Fruit fly (Drosophila melanogaster) Kc167 (cell line): ENCODE measurements around the gene SmE.

ENCODE experiments used
- Myc ChIP-seq: fragments of >200 bp; optimal IDR thresholded peaks from 2 replicates; lab custom pipeline; 2017; ENCODE audit warnings: missing external identifiers
- Sin3A ChIP-seq: fragments of >200 bp; optimal IDR thresholded peaks from 2 replicates; lab custom pipeline; 2018; ENCODE audit warnings: missing external identifiers
- h ChIP-seq: fragments of >200 bp; optimal IDR thresholded peaks from 3 replicates; lab custom pipeline; 2018; ENCODE audit warnings: missing external identifiers
- insv ChIP-seq: fragments of >200 bp; optimal IDR thresholded peaks from 3 replicates; lab custom pipeline; 2018; ENCODE audit warnings: missing external identifiers
- psq ChIP-seq: fragments of >200 bp; optimal IDR thresholded peaks from 2 replicates; lab custom pipeline; 2017; ENCODE audit warnings: missing external identifiers
- ttk ChIP-seq: sonication (Bioruptor generic); optimal IDR thresholded peaks from 2 replicates; lab custom pipeline; 2017; ENCODE audit warnings: missing external identifiers

The SmE gene

DNA sequence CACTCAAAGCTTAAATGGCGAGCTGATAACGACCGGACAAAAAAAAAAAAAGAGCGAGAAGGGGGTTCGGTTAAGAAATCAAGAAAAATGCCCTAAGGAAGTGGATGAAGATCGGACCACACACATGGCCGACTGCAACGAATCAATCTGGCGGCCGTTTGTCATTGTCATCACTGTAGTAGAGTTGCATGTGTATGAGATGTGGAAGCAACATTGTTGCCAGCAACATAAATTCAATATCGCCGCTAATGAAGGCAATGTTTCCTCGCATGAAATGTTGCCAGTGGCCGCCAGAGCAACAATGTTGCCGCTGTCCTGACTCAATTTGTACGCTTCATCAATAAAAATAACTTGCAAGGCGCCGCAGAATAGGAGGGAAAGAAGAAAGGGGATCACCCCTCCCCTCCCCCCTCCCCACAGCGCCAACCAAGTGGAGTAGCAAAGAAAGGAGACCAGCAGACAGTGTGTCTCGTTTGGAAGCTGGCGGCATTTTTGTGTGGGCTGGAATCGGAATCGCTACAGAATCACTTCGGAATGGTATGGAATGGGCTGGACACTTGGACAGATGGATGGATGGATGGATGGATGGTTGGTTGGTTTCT, 29.8 kb upstream of the SmE start:
- TF ChIP-seq Myc (lab: Kevin White, UChicago) (no peak), insv (lab: Kevin White, UChicago) (no peak), ttk (lab: Kevin White, UChicago) (no peak), psq (lab: Kevin White, UChicago) (no peak), Sin3A (lab: Kevin White, UChicago) (no peak), h (no peak)

DNA sequence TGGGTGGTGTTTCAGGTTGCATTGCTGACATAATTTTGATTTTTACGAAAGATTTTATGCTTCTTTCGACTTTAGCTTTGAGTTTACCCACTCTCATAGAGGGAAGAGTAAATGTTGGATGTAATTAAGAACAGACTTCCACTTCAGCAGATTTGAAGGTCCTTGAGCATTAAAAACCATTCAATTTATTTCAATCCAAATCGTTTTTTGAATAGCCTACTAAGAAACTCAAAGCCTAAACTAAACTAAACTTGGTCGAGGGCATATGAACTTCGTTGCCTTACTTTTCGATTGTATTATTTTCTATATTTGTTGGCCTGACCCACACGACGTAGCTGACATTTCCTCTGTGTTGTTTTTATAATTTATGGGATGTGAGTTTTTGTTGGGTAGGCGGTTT, 27.6 kb upstream of the SmE start:
- TF ChIP-seq h (no peak), Myc (lab: Kevin White, UChicago) (no peak), Sin3A (lab: Kevin White, UChicago) (no peak), ttk (lab: Kevin White, UChicago) (no peak), insv (lab: Kevin White, UChicago) (no peak), psq (lab: Kevin White, UChicago) (no peak)

DNA sequence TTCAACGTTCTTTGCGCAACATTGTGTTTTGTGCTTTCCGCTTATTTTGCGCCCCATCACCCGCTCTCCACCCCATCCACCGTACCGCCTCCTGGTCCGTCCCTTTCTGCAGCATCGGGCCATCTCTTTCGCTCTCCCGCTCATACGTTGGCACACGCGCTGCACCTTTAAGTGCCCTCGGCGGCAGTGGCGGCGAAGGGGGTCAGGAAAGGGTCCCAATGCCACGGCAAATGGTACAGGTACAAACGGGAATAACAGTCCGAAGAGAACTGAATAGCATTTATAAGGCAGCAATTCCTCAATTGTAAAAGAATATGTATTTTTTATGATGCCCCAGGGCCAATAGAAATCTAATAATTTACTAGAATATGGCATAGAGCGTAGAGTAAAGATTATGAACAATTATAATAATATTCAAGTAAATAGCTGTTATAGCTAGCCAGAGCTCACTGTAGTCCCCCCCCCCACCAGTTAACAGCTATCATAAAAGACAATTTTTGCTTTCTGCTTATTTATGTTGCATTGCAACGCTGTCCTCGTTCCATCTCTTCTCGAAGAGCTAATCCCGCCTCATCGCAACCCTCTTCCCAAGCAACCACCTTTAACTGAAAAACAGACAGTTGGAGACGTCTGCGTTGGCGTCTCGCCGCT, 26.1 kb upstream of the SmE start:
- TF ChIP-seq insv (lab: Kevin White, UChicago): no peak
- TF ChIP-seq Myc (lab: Kevin White, UChicago): no peak
- TF ChIP-seq h: no peak
- TF ChIP-seq ttk (lab: Kevin White, UChicago): no peak
- TF ChIP-seq Sin3A (lab: Kevin White, UChicago): no peak
- TF ChIP-seq psq (lab: Kevin White, UChicago): no peak

DNA sequence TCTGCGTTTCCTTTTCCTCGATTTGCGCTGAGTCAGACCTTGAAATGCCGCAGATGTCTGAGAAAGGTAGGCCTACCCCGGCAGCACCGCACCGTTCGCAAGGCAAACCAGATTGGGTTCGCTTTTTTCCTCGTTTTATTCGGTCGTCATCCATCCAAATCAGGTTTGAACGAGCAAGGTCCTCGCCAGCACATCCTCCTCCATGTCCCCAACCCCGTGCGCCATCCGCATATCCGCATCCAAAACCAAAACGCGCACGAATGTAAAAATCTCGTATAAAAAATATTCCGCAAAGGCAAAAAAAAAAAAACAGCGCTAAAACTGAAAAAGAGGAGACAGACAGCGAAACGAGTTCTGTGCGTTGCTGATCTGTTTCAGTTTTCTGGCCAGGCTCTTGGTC, 24.6 kb upstream of the SmE start:
- TF ChIP-seq ttk (lab: Kevin White, UChicago) (no peak), Sin3A (lab: Kevin White, UChicago) (no peak), Myc (lab: Kevin White, UChicago) (no peak), psq (lab: Kevin White, UChicago) (no peak), h (no peak), insv (lab: Kevin White, UChicago) (no peak)

DNA sequence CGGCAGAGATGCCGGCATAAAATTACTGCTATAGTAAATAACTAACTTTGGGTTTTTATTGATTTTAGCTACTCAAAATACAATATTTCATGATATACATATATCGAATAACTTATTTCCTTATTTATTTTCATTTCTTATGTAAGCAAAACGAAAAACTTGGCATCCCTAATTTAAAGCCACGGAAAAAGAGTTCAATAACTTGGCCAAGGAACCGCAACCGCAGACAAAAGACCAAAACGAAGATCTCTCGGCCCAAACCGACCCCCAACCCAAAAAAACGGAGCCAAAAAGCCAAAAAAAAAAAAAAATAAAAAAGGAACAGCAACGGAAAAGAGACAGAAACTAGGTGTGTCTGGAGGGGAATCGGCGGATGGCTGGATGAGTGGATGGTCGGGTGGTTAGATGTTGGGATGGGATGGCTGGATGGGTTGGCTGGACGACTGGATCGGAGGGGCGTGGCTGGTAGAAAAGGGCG, 24.1 kb upstream of the SmE start:
- no peak for TF ChIP-seq psq (lab: Kevin White, UChicago)
- no peak for TF ChIP-seq Sin3A (lab: Kevin White, UChicago)
- no peak for TF ChIP-seq ttk (lab: Kevin White, UChicago)
- TF ChIP-seq h: no peak
- TF ChIP-seq insv (lab: Kevin White, UChicago): no peak
- no peak for TF ChIP-seq Myc (lab: Kevin White, UChicago)

DNA sequence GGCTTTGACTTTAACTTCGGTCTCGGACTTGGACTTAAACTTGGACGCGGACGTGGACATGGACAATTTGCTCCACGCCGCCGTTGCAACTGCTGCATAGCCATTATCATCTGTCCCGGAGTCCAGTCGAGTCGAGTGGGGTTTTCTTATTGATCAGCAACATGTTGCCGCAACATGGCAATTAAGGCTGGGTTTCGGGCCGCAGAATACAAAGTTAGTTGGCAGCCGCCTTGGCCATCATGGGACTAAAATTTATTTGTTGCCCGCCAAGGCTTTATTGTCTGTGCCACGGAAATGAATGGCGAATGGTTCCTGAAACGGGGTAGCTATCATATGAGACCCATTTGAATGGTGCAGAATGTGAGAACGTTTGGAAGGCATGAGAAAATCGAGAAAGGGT, 16.6 kb upstream of the SmE start:
- TF ChIP-seq insv (lab: Kevin White, UChicago): no peak
- TF ChIP-seq psq (lab: Kevin White, UChicago): no peak
- TF ChIP-seq Sin3A (lab: Kevin White, UChicago): no peak
- no peak for TF ChIP-seq ttk (lab: Kevin White, UChicago)
- no peak for TF ChIP-seq Myc (lab: Kevin White, UChicago)
- no peak for TF ChIP-seq h

DNA sequence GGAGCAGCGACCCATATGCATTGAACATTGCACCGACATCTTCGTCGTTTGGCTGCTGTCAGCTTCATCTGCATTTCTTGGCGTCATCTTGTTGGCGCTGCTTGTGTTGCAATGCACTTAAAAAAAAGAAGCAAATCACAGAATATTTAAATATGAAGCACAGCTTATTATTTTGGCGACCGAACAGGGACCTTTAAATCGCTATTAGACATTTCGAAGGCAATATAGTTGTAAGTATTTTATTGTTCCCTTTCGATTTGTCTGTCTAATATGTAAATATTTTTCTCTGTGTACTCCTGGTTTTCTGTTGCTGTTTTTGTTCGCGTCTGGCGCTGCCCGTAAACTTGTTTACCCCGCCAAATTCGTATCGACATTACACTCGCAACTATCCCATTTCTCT, 14.7 kb upstream of the SmE start:
- TF ChIP-seq Sin3A (lab: Kevin White, UChicago): no peak
- TF ChIP-seq insv (lab: Kevin White, UChicago): no peak
- TF ChIP-seq h: no peak
- no peak for TF ChIP-seq Myc (lab: Kevin White, UChicago)

DNA sequence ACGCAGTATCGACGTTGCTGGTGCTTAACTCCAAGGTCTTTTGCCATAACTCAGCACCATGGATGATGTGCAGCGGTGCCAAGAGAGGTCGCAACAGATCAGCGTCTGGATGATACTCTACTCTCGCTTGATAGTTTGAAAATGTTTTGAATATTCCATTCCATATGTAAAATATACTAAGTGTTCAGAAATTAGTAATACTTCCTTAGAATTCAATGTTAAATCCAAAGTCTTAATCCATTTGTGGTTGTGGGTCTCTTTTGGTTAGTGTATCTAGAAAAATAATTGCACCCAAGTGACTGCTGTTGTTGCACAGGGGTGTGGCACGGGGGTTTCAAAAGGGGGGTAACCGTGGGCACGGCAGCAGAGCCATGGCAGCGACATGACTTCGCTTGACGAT, 13.9 kb upstream of the SmE start:
- TF ChIP-seq h: no peak

DNA sequence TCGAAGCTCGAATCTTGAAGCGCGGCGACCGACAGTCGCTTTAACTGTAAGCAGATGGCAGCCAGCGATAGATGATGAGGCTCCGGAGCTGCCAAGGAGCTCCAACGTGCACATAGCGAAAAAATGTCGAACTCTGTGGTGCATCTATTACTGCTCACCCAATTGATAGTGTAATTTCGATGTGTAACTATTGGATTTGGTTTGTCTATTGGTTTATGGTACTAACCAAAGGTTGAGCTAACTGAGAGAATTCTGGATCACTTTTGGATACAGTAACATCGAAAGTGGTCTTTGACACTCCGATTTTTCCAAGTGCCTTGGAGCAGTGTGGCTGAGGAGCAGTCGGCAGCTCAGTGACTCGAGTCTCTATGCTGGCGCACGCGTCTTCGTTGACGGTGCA, 13.3 kb upstream of the SmE start:
- TF ChIP-seq h: no peak
- no peak for TF ChIP-seq insv (lab: Kevin White, UChicago)
- no peak for TF ChIP-seq Sin3A (lab: Kevin White, UChicago)
- no peak for TF ChIP-seq Myc (lab: Kevin White, UChicago)
- TF ChIP-seq psq (lab: Kevin White, UChicago): no peak
- TF ChIP-seq ttk (lab: Kevin White, UChicago): no peak

DNA sequence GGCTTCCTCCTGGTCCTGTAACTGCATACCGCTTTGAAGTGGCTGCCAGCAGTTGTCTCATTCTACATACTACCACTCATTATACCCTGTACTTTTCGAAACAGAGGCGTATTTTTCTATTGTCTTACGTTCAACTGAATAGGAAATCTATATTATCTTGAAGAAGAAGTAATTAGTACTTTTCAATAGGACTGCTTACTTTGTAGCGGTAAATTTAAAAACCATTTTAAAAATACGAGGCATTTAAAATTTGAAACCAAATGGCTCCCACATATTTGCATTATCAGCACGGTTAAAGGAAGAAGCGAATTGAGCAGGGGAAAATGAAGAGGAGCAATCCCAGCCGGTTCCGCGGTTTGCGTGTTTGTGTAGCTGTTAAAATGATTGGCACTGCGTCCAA, 12.0 kb upstream of the SmE start:
- no peak for TF ChIP-seq Sin3A (lab: Kevin White, UChicago)
- TF ChIP-seq ttk (lab: Kevin White, UChicago): no peak
- no peak for TF ChIP-seq insv (lab: Kevin White, UChicago)

DNA sequence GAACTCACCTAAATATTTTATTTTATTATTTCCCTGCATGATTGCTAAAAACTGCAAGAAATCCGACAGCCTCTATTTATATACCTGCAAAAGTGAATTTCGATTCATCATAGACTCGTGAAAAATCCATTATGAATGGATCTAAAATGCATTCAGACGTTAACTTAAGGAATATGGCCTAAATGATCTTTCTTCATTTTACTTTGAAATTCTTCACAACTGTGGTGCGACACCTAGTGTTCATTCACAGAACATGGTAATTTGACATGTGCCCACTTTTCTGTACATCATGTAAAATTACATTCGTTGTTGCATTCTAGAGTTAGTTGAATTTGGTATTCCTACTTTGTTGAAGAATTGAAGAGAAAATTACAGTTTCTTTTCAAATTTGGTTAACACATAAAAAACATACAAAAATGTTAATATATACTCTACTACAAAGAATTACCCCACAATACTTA, 5.4 kb upstream of the SmE start, which contains the start of gene Spn28Db:
TSS of gene Spn28Db (minus strand) at position 51 of the 461 bp plus-strand sequence.
- TF ChIP-seq Myc (lab: Kevin White, UChicago): no peak
- TF ChIP-seq insv (lab: Kevin White, UChicago): no peak
- TF ChIP-seq ttk (lab: Kevin White, UChicago): no peak
- no peak for TF ChIP-seq h
- no peak for TF ChIP-seq psq (lab: Kevin White, UChicago)
- TF ChIP-seq Sin3A (lab: Kevin White, UChicago): no peak

DNA sequence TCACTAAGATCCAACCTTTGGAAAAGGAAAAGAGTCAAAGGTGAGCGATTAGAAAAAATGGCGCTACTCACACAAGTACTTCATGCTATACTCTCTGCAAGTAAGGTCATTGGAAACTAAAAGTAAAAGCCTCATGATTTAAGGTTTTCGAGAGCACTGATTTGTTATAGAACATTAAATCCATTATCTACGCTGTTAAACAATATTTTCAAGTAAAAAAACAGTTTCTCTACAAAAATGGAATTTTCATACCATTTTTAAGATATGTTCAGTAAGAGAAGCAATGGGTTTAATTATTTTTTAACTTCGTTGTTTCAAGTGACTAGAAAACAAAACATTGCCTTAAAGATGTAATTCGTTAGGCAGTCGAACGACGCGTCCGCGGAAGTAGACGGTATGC, 3.8 kb upstream of the SmE start, which contains the start of gene Spn28Da:
TSS of gene Spn28Da (minus strand) at position 101 of the 400 bp plus-strand sequence.
- TF ChIP-seq Myc (lab: Kevin White, UChicago): no peak
- no peak for TF ChIP-seq h
- no peak for TF ChIP-seq insv (lab: Kevin White, UChicago)
- no peak for TF ChIP-seq psq (lab: Kevin White, UChicago)
- no peak for TF ChIP-seq ttk (lab: Kevin White, UChicago)
- no peak for TF ChIP-seq Sin3A (lab: Kevin White, UChicago)
